Worm (Caenorhabditis elegans) whole organism, L4 larva: ENCODE results near the gene srw-15.

ENCODE experiments used
- D1046.2 ChIP-seq: fragments of 200-800 bp; sonication (Bioruptor generic); IDR thresholded peaks from 2 replicates; pipeline ENCODE4 v1.3.6; 2022; ENCODE audit warnings: missing genetic modification characterization, missing compliant biosample characterization
- F10B5.3 ChIP-seq: sonication (generic microtip); optimal IDR thresholded peaks from 2 replicates; lab custom pipeline; 2016; ENCODE audit warnings: mild to moderate bottlenecking, missing genetic modification characterization, missing compliant biosample characterization
- F37D6.2 ChIP-seq: sonication (generic microtip); optimal IDR thresholded peaks from 2 replicates; lab custom pipeline; 2016; ENCODE audit warnings: mild to moderate bottlenecking, missing genetic modification characterization, missing compliant biosample characterization
- Y105C5A.15 ChIP-seq: fragments of 200-800 bp; sonication (Bioruptor generic); IDR thresholded peaks from 2 replicates; pipeline ENCODE4 v1.3.6; 2022; ENCODE audit warnings: missing genetic modification characterization, missing compliant biosample characterization
- Y48G9A.11 ChIP-seq: fragments of 200-800 bp; sonication (Bioruptor generic); IDR thresholded peaks from 2 replicates; pipeline ENCODE4 v1.3.6; 2022; ENCODE audit warnings: missing genetic modification reagents, missing genetic modification characterization, missing compliant biosample characterization
- Y5F2A.4 ChIP-seq: fragments of 200-800 bp; sonication (Bioruptor generic); optimal IDR thresholded peaks from 2 replicates; lab custom pipeline; 2018; ENCODE audit warnings: mild to moderate bottlenecking, missing genetic modification characterization, missing compliant biosample characterization
- ZK337.2 ChIP-seq: fragments of 200-800 bp; sonication (Bioruptor generic); IDR thresholded peaks from 2 replicates; pipeline ENCODE4 v1.3.6; 2022; ENCODE audit warnings: missing genetic modification reagents, missing genetic modification characterization, missing compliant biosample characterization
- aha-1 ChIP-seq: fragments of 150-350 bp; peaks from one replicate; lab custom pipeline; 2014; ENCODE audit warnings: missing biosample characterization, missing genetic modification characterization
- aly-2 ChIP-seq: sonication (generic microtip); optimal IDR thresholded peaks from 2 replicates; lab custom pipeline; 2018; ENCODE audit warnings: missing biosample characterization, missing genetic modification characterization
- arid-1 ChIP-seq: fragments of 200-800 bp; sonication (Bioruptor generic); conservative IDR thresholded peaks from 2 replicates; pipeline ENCODE4 v1.3.6; 2022; ENCODE audit warnings: missing genetic modification reagents, missing genetic modification characterization, missing compliant biosample characterization
- attf-4 ChIP-seq: sonication (generic microtip); optimal IDR thresholded peaks from 3 replicates; lab custom pipeline; 2017; ENCODE audit warnings: missing biosample characterization, missing genetic modification characterization
- ceh-28 ChIP-seq: fragments of 150-350 bp; optimal IDR thresholded peaks from 2 replicates; lab custom pipeline; 2014; ENCODE audit warnings: missing biosample characterization, missing genetic modification reagents, missing genetic modification characterization
- ceh-82 ChIP-seq: sonication (generic microtip); optimal IDR thresholded peaks from 2 replicates; lab custom pipeline; 2017; ENCODE audit warnings: missing biosample characterization, missing genetic modification characterization
- ces-1 ChIP-seq: fragments of 150-350 bp; sonication (generic microtip); optimal IDR thresholded peaks from 4 replicates; lab custom pipeline; 2014; ENCODE audit warnings: missing biosample characterization, missing genetic modification reagents, missing genetic modification characterization
- daf-12 ChIP-seq: fragments of 150-350 bp; optimal IDR thresholded peaks from 2 replicates; lab custom pipeline; 2014; ENCODE audit warnings: missing biosample characterization, missing genetic modification reagents, missing genetic modification characterization
- daf-8 ChIP-seq: fragments of 200-800 bp; sonication (Bioruptor generic); IDR thresholded peaks from 2 replicates; pipeline ENCODE4 v1.3.6; 2022; ENCODE audit warnings: missing genetic modification characterization, missing compliant biosample characterization
- dmd-8 ChIP-seq: fragments of 200-800 bp; sonication (Bioruptor generic); IDR thresholded peaks from 2 replicates; pipeline ENCODE4 v1.3.6; 2022; ENCODE audit warnings: missing genetic modification characterization, missing compliant biosample characterization
- dmd-9 ChIP-seq: fragments of 200-800 bp; sonication (Bioruptor generic); IDR thresholded peaks from 2 replicates; pipeline ENCODE4 v1.3.6; 2022; ENCODE audit warnings: missing genetic modification reagents, missing genetic modification characterization, missing compliant biosample characterization
- duxl-1 ChIP-seq: sonication (generic microtip); optimal IDR thresholded peaks from 2 replicates; lab custom pipeline; 2016; ENCODE audit warnings: mild to moderate bottlenecking, missing genetic modification characterization, moderate library complexity, missing compliant biosample characterization; ENCODE audit not compliant: poor library complexity
- egl-27 ChIP-seq: sonication (generic microtip); optimal IDR thresholded peaks from 3 replicates; lab custom pipeline; 2017; ENCODE audit warnings: missing biosample characterization, missing genetic modification reagents, missing genetic modification characterization
- egl-43 ChIP-seq: fragments of 200-800 bp; sonication (Bioruptor generic); IDR thresholded peaks from 2 replicates; pipeline ENCODE4 v1.3.6; 2022; ENCODE audit warnings: missing genetic modification reagents, missing genetic modification characterization, missing compliant biosample characterization
- hif-1 ChIP-seq, 2 experiments: sonication (generic microtip); optimal IDR thresholded peaks; 2 replicates each; lab custom pipeline; 2016 to 2017; ENCODE audit warnings: missing compliant biosample characterization in 2 of 2, missing genetic modification characterization in 2 of 2, missing genetic modification reagents in 2 of 2, missing genotype in 2 of 2, mild to moderate bottlenecking in 1 of 2
- hlh-11 ChIP-seq: fragments of 200-800 bp; sonication (Bioruptor generic); optimal IDR thresholded peaks from 2 replicates; lab custom pipeline; 2018; ENCODE audit warnings: mild to moderate bottlenecking, missing genetic modification characterization, missing compliant biosample characterization
- hmg-1.1 ChIP-seq: fragments of 200-800 bp; sonication (Bioruptor generic); IDR thresholded peaks from 2 replicates; pipeline ENCODE4 v1.3.6; 2022; ENCODE audit warnings: missing genetic modification reagents, missing genetic modification characterization, missing compliant biosample characterization
- lim-7 ChIP-seq: fragments of 200-800 bp; sonication (Bioruptor generic); IDR thresholded peaks from 2 replicates; pipeline ENCODE4 v1.3.6; 2022; ENCODE audit warnings: missing genetic modification characterization, missing compliant biosample characterization
- lin-1 ChIP-seq: fragments of 200-800 bp; sonication (Bioruptor generic); IDR thresholded peaks from 2 replicates; pipeline ENCODE4 v1.3.6; 2022; ENCODE audit warnings: missing genetic modification reagents, missing genetic modification characterization, missing compliant biosample characterization
- lin-13 ChIP-seq: fragments of 150-350 bp; optimal IDR thresholded peaks from 2 replicates; lab custom pipeline; 2014; ENCODE audit warnings: missing biosample characterization, missing genetic modification reagents, missing genetic modification characterization
- lin-38 ChIP-seq: fragments of 200-800 bp; sonication (Bioruptor generic); IDR thresholded peaks from 2 replicates; pipeline ENCODE4 v1.3.6; 2022; ENCODE audit warnings: missing genetic modification reagents, missing genetic modification characterization, missing compliant biosample characterization
- lin-39 ChIP-seq: fragments of 150-350 bp; optimal IDR thresholded peaks from 2 replicates; lab custom pipeline; 2014; ENCODE audit warnings: missing biosample characterization, missing genetic modification reagents, missing genetic modification characterization
- madf-5 ChIP-seq, 2 experiments: fragments of 200-800 bp; sonication (Bioruptor generic); IDR thresholded peaks; 2 replicates each; pipeline ENCODE4 v1.3.6; 2022; ENCODE audit warnings: missing compliant biosample characterization in 2 of 2, missing genetic modification characterization in 2 of 2
- madf-9 ChIP-seq: fragments of 200-800 bp; sonication (Bioruptor generic); conservative IDR thresholded peaks from 2 replicates; pipeline ENCODE4 v1.3.6; 2022; ENCODE audit warnings: missing genetic modification reagents, missing genetic modification characterization, missing compliant biosample characterization
- mdl-1 ChIP-seq, 2 experiments: fragments of 150-350 bp in 1 of 2; sonication (generic microtip) in 1 of 2; optimal IDR thresholded peaks; 2 replicates each; lab custom pipeline; 2014 to 2017; ENCODE audit warnings: missing biosample characterization in 2 of 2, missing genetic modification characterization in 2 of 2
- nhr-10 ChIP-seq: fragments of 150-350 bp; optimal IDR thresholded peaks from 2 replicates; lab custom pipeline; 2014; ENCODE audit warnings: missing biosample characterization, missing genetic modification characterization
- nhr-102 ChIP-seq: sonication (generic microtip); optimal IDR thresholded peaks from 2 replicates; lab custom pipeline; 2016; ENCODE audit warnings: mild to moderate bottlenecking, missing genetic modification characterization, moderate library complexity, missing compliant biosample characterization
- nhr-41 ChIP-seq: fragments of 200-800 bp; sonication (Bioruptor generic); IDR thresholded peaks from 2 replicates; pipeline ENCODE4 v1.3.6; 2022; ENCODE audit warnings: missing genetic modification reagents, missing genetic modification characterization, missing compliant biosample characterization
- nhr-42 ChIP-seq: fragments of 200-800 bp; sonication (Bioruptor generic); IDR thresholded peaks from 2 replicates; pipeline ENCODE4 v1.3.6; 2022; ENCODE audit warnings: missing genetic modification characterization, missing compliant biosample characterization
- php-3 ChIP-seq: fragments of 200-800 bp; sonication (Bioruptor generic); IDR thresholded peaks from 2 replicates; pipeline ENCODE4 v1.3.6; 2022; ENCODE audit warnings: missing genetic modification reagents, missing genetic modification characterization, missing compliant biosample characterization
- saeg-2 ChIP-seq: fragments of 200-800 bp; sonication (Bioruptor generic); IDR thresholded peaks from 2 replicates; pipeline ENCODE4 v1.3.6; 2022; ENCODE audit warnings: missing genetic modification reagents, missing genetic modification characterization, missing compliant biosample characterization
- sdz-12 ChIP-seq: fragments of 200-800 bp; sonication (Bioruptor generic); optimal IDR thresholded peaks from 2 replicates; lab custom pipeline; 2018; ENCODE audit warnings: mild to moderate bottlenecking, missing genetic modification characterization, missing compliant biosample characterization
- set-16 ChIP-seq: fragments of 200-800 bp; sonication (Bioruptor generic); IDR thresholded peaks from 2 replicates; pipeline ENCODE4 v1.3.6; 2022; ENCODE audit warnings: missing genetic modification reagents, missing genetic modification characterization, missing compliant biosample characterization
- skn-1 ChIP-seq: fragments of 150-350 bp; optimal IDR thresholded peaks from 2 replicates; lab custom pipeline; 2014; ENCODE audit warnings: missing biosample characterization, missing genetic modification characterization
- snpc-4 ChIP-seq: fragments of 150-350 bp; optimal IDR thresholded peaks from 2 replicates; lab custom pipeline; 2014; ENCODE audit warnings: missing biosample characterization, missing genetic modification characterization
- tag-97 ChIP-seq: fragments of 200-800 bp; sonication (Bioruptor generic); IDR thresholded peaks from 2 replicates; pipeline ENCODE4 v1.3.6; 2022; ENCODE audit warnings: missing genetic modification characterization, missing compliant biosample characterization
- unc-130 ChIP-seq: sonication (generic microtip); optimal IDR thresholded peaks from 2 replicates; lab custom pipeline; 2016; ENCODE audit warnings: missing genetic modification reagents, missing genetic modification characterization, missing compliant biosample characterization
- unc-39 ChIP-seq: sonication (generic microtip); optimal IDR thresholded peaks from 2 replicates; lab custom pipeline; 2017; ENCODE audit warnings: missing biosample characterization, missing genetic modification characterization
- unc-62 ChIP-seq, 3 experiments: fragments of 150-350 bp in 1 of 3; sonication (generic microtip); optimal IDR thresholded peaks in 2 of 3; peaks in 1 of 3; 1 replicate in 1 of 3; 2 replicates in 2 of 3; lab custom pipeline; 2014 to 2017; ENCODE audit warnings: missing biosample characterization in 3 of 3, missing genetic modification characterization in 3 of 3, missing genetic modification reagents in 3 of 3, missing genotype in 1 of 3
- vab-7 ChIP-seq: fragments of 200-800 bp; sonication (Bioruptor generic); IDR thresholded peaks from 2 replicates; pipeline ENCODE4 v1.3.6; 2022; ENCODE audit warnings: missing genetic modification reagents, missing genetic modification characterization, missing compliant biosample characterization
- zag-1 ChIP-seq: fragments of 150-350 bp; optimal IDR thresholded peaks from 2 replicates; lab custom pipeline; 2014; ENCODE audit warnings: missing biosample characterization, missing genetic modification characterization
- zfp-2 ChIP-seq: sonication (generic microtip); optimal IDR thresholded peaks from 2 replicates; lab custom pipeline; 2016; ENCODE audit warnings: mild to moderate bottlenecking, missing genetic modification characterization, missing compliant biosample characterization
- zip-11 ChIP-seq: fragments of 200-800 bp; sonication (Bioruptor generic); IDR thresholded peaks from 2 replicates; pipeline ENCODE4 v1.3.6; 2022; ENCODE audit warnings: missing genetic modification characterization, missing compliant biosample characterization
- ztf-7 ChIP-seq: fragments of 150-350 bp; optimal IDR thresholded peaks from 2 replicates; lab custom pipeline; 2014; ENCODE audit warnings: missing biosample characterization, missing genetic modification characterization

The srw-15 gene

ce11 chrV:15186259-15186927 is 44.0 kb upstream of the srw-15 start, which contains the start of gene Y75B12B.3:
Gene Y75B12B.3, minus strand, starts transcription at chrV:15186279.
- TF ChIP-seq nhr-10 (no peak), ZK337.2 (GFP tag; lab: Robert Waterston, UW) (no peak), duxl-1 (tag; lab: Kevin White, UChicago) (no peak), mdl-1 (tag; optimal IDR thresholded peaks at IDR 0.05; lab: Kevin White, UChicago) (no peak), madf-5 (GFP tag; IDR thresholded peaks at IDR 0.05; lab: Robert Waterston, UW) (0 out of 4 replicates have a peak, but pooled peaks of 1 of the 2 experiments have one; percentile 42), F37D6.2 (tag; lab: Kevin White, UChicago) (no peak), hlh-11 (tag; lab: Kevin White, UChicago) (no peak), hmg-1.1 (no peak), ceh-82 (tag; lab: Kevin White, UChicago) (no peak), ztf-7 (no peak), ceh-28 (tag; lab: Kevin White, UChicago) (no peak), lin-1 (GFP tag; lab: Robert Waterston, UW) (no peak), skn-1 (tag; lab: Kevin White, UChicago) (no peak), unc-62 (GFP tag; optimal IDR thresholded peaks at IDR 0.05 in 1 of 2; lab: Kevin White, UChicago) (no peak), unc-62 (tag; optimal IDR thresholded peaks at IDR 0.05; lab: Kevin White, UChicago) (no peak), attf-4 (tag; lab: Kevin White, UChicago) (no peak), zfp-2 (tag; lab: Kevin White, UChicago) (no peak), zag-1 (tag; lab: Kevin White, UChicago) (no peak), madf-9 (no peak), php-3 (no peak), egl-43 (GFP tag; lab: Robert Waterston, UW) (peak; percentile 68), dmd-8 (GFP tag; lab: Robert Waterston, UW) (0 out of 2 replicates have a peak, but pooled peaks have one; percentile 4), lin-13 (peak; percentile 1), lin-39 (no peak), unc-39 (tag; lab: Kevin White, UChicago) (no peak), sdz-12 (GFP tag; lab: Kevin White, UChicago) (peak; percentile 13), Y5F2A.4 (GFP tag; lab: Kevin White, UChicago) (no peak), snpc-4 (no peak), vab-7 (GFP tag; lab: Robert Waterston, UW) (peak; percentile 33; the same call in 1 of the 2 replicates), nhr-41 (GFP tag; lab: Robert Waterston, UW) (no peak), F10B5.3 (tag; lab: Kevin White, UChicago) (no peak), nhr-42 (GFP tag; lab: Robert Waterston, UW) (no peak), D1046.2 (GFP tag; lab: Robert Waterston, UW) (no peak), hif-1 (tag; optimal IDR thresholded peaks at IDR 0.05; lab: Kevin White, UChicago) (no peak), lin-38 (GFP tag; lab: Robert Waterston, UW) (peak; percentile 52), daf-12 (tag; lab: Kevin White, UChicago) (no peak), egl-27 (no peak), set-16 (GFP tag; lab: Robert Waterston, UW) (peak; percentile 65), tag-97 (GFP tag; lab: Robert Waterston, UW) (no peak), aly-2 (tag; lab: Kevin White, UChicago) (peak; percentile 43), zip-11 (no peak), lim-7 (0 out of 2 replicates have a peak, but pooled peaks have one; percentile 48), Y105C5A.15 (GFP tag; lab: Robert Waterston, UW) (peak; percentile 2; the same call in 1 of the 2 replicates), dmd-9 (GFP tag; lab: Robert Waterston, UW) (no peak), arid-1 (GFP tag; lab: Robert Waterston, UW) (peak; percentile 39; the same call in 1 of the 2 replicates), daf-8 (no peak), saeg-2 (GFP tag; lab: Robert Waterston, UW) (no peak), unc-130 (GFP tag; lab: Kevin White, UChicago) (peak; percentile 26), ces-1 (GFP tag; lab: Kevin White, UChicago) (no peak), nhr-102 (peak; percentile 2), aha-1 (peak; percentile 75), Y48G9A.11 (GFP tag; lab: Robert Waterston, UW) (peak; percentile 46; the same call in 1 of the 2 replicates)
